Fruit fly (Drosophila melanogaster): ENCODE data around the gene CG4278.

The CG4278 gene

dm6 chr2L:16287602-16288392, 39.1 kb upstream of the CG4278 start, which contains the start of the genes crp and pkaap (continued):
- peak; percentile 27 for TF ChIP-seq dac (GFP tag; optimal IDR thresholded peaks at IDR 0.05)
- peak; percentile 48 for TF ChIP-seq fd85E (GFP tag; optimal IDR thresholded peaks at IDR 0.05)
- peak; percentile 21 for TF ChIP-seq CG3032 (tag; optimal IDR thresholded peaks at IDR 0.05)
- peak; percentile 65 for TF ChIP-seq CG1621 (tag; optimal IDR thresholded peaks at IDR 0.05)
- peak; percentile 77 for TF ChIP-seq pdm3 (GFP tag; optimal IDR thresholded peaks at IDR 0.05)
- peak; percentile 79 for TF ChIP-seq lz (GFP tag; optimal IDR thresholded peaks at IDR 0.05)
- peak; percentile 76 for TF ChIP-seq esn (GFP tag; optimal IDR thresholded peaks at IDR 0.05)
- TF ChIP-seq ss (GFP tag; optimal IDR thresholded peaks at IDR 0.05): peak; percentile 37 to 57
- no peak for TF ChIP-seq eg (GFP tag; IDR thresholded peaks at IDR 0.05)
- TF ChIP-seq CG9139 (GFP tag; optimal IDR thresholded peaks at IDR 0.05): peak; percentile 57
- peak; percentile 65 for TF ChIP-seq OdsH (GFP tag; optimal IDR thresholded peaks at IDR 0.05)
- no peak for TF ChIP-seq Gug (GFP tag; IDR thresholded peaks at IDR 0.05)
- peak; percentile 41 for TF ChIP-seq CG6792 (GFP tag; optimal IDR thresholded peaks at IDR 0.05)
- peak; percentile 49 for TF ChIP-seq Hr4 (GFP tag; optimal IDR thresholded peaks at IDR 0.05)
- peak; percentile 54 for TF ChIP-seq topi (GFP tag; optimal IDR thresholded peaks at IDR 0.05)
- peak; percentile 82 for TF ChIP-seq CG3919 (GFP tag; optimal IDR thresholded peaks at IDR 0.05)
- TF ChIP-seq spab (GFP tag; optimal IDR thresholded peaks at IDR 0.05): no peak
- TF ChIP-seq CG15336 (GFP tag; IDR thresholded peaks at IDR 0.05): no peak
- TF ChIP-seq svp (GFP tag): no peak
- TF ChIP-seq CG6808 (GFP tag; optimal IDR thresholded peaks at IDR 0.05): peak; percentile 17
- TF ChIP-seq Lpt (GFP tag; optimal IDR thresholded peaks at IDR 0.05): no peak
- TF ChIP-seq Sox102F (GFP tag; optimal IDR thresholded peaks at IDR 0.05): no peak
- TF ChIP-seq CG7368 (GFP tag; optimal IDR thresholded peaks at IDR 0.05): peak; percentile 53
- peak; percentile 60 for TF ChIP-seq Ets21C (GFP tag; optimal IDR thresholded peaks at IDR 0.05)
- TF ChIP-seq CG10669 (GFP tag; optimal IDR thresholded peaks at IDR 0.05): peak; percentile 15
- TF ChIP-seq CG6854 (GFP tag; optimal IDR thresholded peaks at IDR 0.05): peak; percentile 28
- TF ChIP-seq cyc (GFP tag; optimal IDR thresholded peaks at IDR 0.05): peak; percentile 81
- TF ChIP-seq CG6276 (GFP tag; optimal IDR thresholded peaks at IDR 0.05): no peak
- TF ChIP-seq vri (GFP tag; optimal IDR thresholded peaks at IDR 0.05): peak; percentile 58
- no peak for TF ChIP-seq fd59A (GFP tag; optimal IDR thresholded peaks at IDR 0.05)
- no peak for TF ChIP-seq Hr38 (GFP tag; optimal IDR thresholded peaks at IDR 0.05)
- TF ChIP-seq Eip93F (GFP tag; optimal IDR thresholded peaks at IDR 0.05): peak; percentile 57
- TF ChIP-seq CG11902 (GFP tag; optimal IDR thresholded peaks at IDR 0.05): peak; percentile 59

- no peak for TF ChIP-seq Sox15 (GFP tag; optimal IDR thresholded peaks at IDR 0.05)
- TF ChIP-seq Ets96B (tag; optimal IDR thresholded peaks at IDR 0.05): no peak
- no peak for TF ChIP-seq Sox102F (GFP tag; optimal IDR thresholded peaks at IDR 0.05)
- no peak for TF ChIP-seq CG10631 (GFP tag; optimal IDR thresholded peaks at IDR 0.05)
- no peak for TF ChIP-seq Eip93F (GFP tag; optimal IDR thresholded peaks at IDR 0.05)
- TF ChIP-seq fkh (GFP tag; optimal IDR thresholded peaks at IDR 0.05): no peak
- no peak for TF ChIP-seq CG6854 (GFP tag; optimal IDR thresholded peaks at IDR 0.05)
- TF ChIP-seq CG6163 (GFP tag; IDR thresholded peaks at IDR 0.05): no peak
- no peak for TF ChIP-seq topi (GFP tag; optimal IDR thresholded peaks at IDR 0.05)
- TF ChIP-seq Gug (GFP tag; IDR thresholded peaks at IDR 0.05): no peak
- TF ChIP-seq acj6 (GFP tag; optimal IDR thresholded peaks at IDR 0.05): no peak
- no peak for TF ChIP-seq CG4318 (GFP tag; optimal IDR thresholded peaks at IDR 0.05)
- TF ChIP-seq spab (GFP tag; optimal IDR thresholded peaks at IDR 0.05): no peak
Observed at dm6 chr2L:16288393-16288731, 38.5 kb upstream of the CG4278 start.

Data from whole organism, prepupa.